Fruit fly (Drosophila melanogaster) whole organism, prepupa: ENCODE measurements around the gene atl.

Experiments used
- CG10631 ChIP-seq: fragments of 200-800 bp; sonication (Bioruptor generic); optimal IDR thresholded peaks from 2 replicates; lab custom pipeline; 2016; ENCODE audit warnings: missing biosample characterization, missing genetic modification characterization
- CG11294 ChIP-seq: fragments of 200-800 bp; sonication (Bioruptor generic); IDR thresholded peaks from 2 replicates; pipeline ENCODE4 v1.3.6; 2022; ENCODE audit warnings: missing biosample characterization, missing genetic modification characterization
- CG31627 ChIP-seq: fragments of 200-800 bp; sonication (Bioruptor generic); optimal IDR thresholded peaks from 3 replicates; lab custom pipeline; 2016; ENCODE audit warnings: missing biosample characterization, missing genetic modification characterization
- CG6808 ChIP-seq: fragments of 200-800 bp; sonication (Bioruptor generic); optimal IDR thresholded peaks from 3 replicates; lab custom pipeline; 2017; ENCODE audit warnings: missing biosample characterization, missing genetic modification characterization, mild to moderate bottlenecking, moderate library complexity, missing genetic modification reagents
- Eip78C ChIP-seq: fragments of 200-800 bp; sonication (Bioruptor generic); peaks from one replicate; lab custom pipeline; 2016; ENCODE audit warnings: missing biosample characterization, missing genetic modification characterization
- Gug ChIP-seq: fragments of 200-800 bp; sonication (Bioruptor generic); IDR thresholded peaks from 2 replicates; pipeline ENCODE4 v1.3.6; 2022; ENCODE audit warnings: missing biosample characterization, missing genetic modification characterization
- Hr4 ChIP-seq: fragments of 200-800 bp; sonication (Bioruptor generic); optimal IDR thresholded peaks from 3 replicates; lab custom pipeline; 2016; ENCODE audit warnings: missing biosample characterization, missing genetic modification characterization
- Lpt ChIP-seq: fragments of 200-800 bp; sonication (Bioruptor generic); optimal IDR thresholded peaks from 3 replicates; lab custom pipeline; 2016; ENCODE audit warnings: missing biosample characterization, missing genetic modification characterization
- cyc ChIP-seq: fragments of 200-800 bp; sonication (Bioruptor generic); optimal IDR thresholded peaks from 3 replicates; lab custom pipeline; 2016; ENCODE audit warnings: missing biosample characterization, missing genetic modification characterization
- esn ChIP-seq: fragments of 200-800 bp; sonication (Bioruptor generic); optimal IDR thresholded peaks from 2 replicates; lab custom pipeline; 2016; ENCODE audit warnings: missing biosample characterization, mild to moderate bottlenecking, missing genetic modification characterization, moderate library complexity
- net ChIP-seq: fragments of 200-800 bp; sonication (Bioruptor generic); optimal IDR thresholded peaks from 3 replicates; lab custom pipeline; 2016; ENCODE audit warnings: missing biosample characterization, missing genetic modification characterization
- ss ChIP-seq, 2 experiments: fragments of 200-800 bp; sonication (Bioruptor generic); optimal IDR thresholded peaks; 2 replicates in 1 of 2; 3 replicates in 1 of 2; lab custom pipeline; 2017 to 2018; ENCODE audit warnings: mild to moderate bottlenecking in 2 of 2, missing biosample characterization in 2 of 2, missing genetic modification characterization in 2 of 2, moderate library complexity in 1 of 2

dm6 chr3R:24606868-24607267 lies 18.6 kb upstream of the atl start:
- TF ChIP-seq CG11294 (GFP tag; lab: Robert Waterston, UW) (no peak), cyc (GFP tag; lab: Kevin White, UChicago) (no peak), esn (no peak), Lpt (no peak), CG31627 (no peak), Gug (no peak), ss (GFP tag; optimal IDR thresholded peaks at IDR 0.05; lab: Kevin White, UChicago) (peak in 1 of 2 experiments; percentile 25), CG10631 (no peak), Hr4 (GFP tag; lab: Kevin White, UChicago) (no peak), Eip78C (GFP tag; lab: Kevin White, UChicago) (peak; percentile 53), net (GFP tag; lab: Kevin White, UChicago) (no peak), CG6808 (GFP tag; lab: Kevin White, UChicago) (peak; percentile 14)
